Worm (Caenorhabditis elegans) whole organism, L4 larva: ENCODE results near the gene vha-4.
A peak's percentile ranks its signal among the peaks of the same experiment; 100 is the strongest.

Source experiments
- F26F4.8 ChIP-seq: fragments of 200-800 bp; sonication (Bioruptor generic); conservative IDR thresholded peaks from 2 replicates; pipeline ENCODE4 v1.3.6; 2022; ENCODE audit warnings: missing genetic modification characterization, missing compliant biosample characterization
- T20F7.1 ChIP-seq: fragments of 200-800 bp; sonication (Bioruptor generic); optimal IDR thresholded peaks from 2 replicates; lab custom pipeline; 2018; ENCODE audit warnings: mild to moderate bottlenecking, missing genetic modification characterization, missing compliant biosample characterization
- Y75B8A.6 ChIP-seq: fragments of 200-800 bp; sonication (Bioruptor generic); IDR thresholded peaks from 2 replicates; pipeline ENCODE4 v1.3.6; 2022; ENCODE audit warnings: missing genetic modification reagents, missing genetic modification characterization, missing compliant biosample characterization
- aha-1 ChIP-seq: fragments of 150-350 bp; peaks from one replicate; lab custom pipeline; 2014; ENCODE audit warnings: missing biosample characterization, missing genetic modification characterization
- aly-2 ChIP-seq: sonication (generic microtip); optimal IDR thresholded peaks from 2 replicates; lab custom pipeline; 2018; ENCODE audit warnings: missing biosample characterization, missing genetic modification characterization
- arid-1 ChIP-seq: fragments of 200-800 bp; sonication (Bioruptor generic); conservative IDR thresholded peaks from 2 replicates; pipeline ENCODE4 v1.3.6; 2022; ENCODE audit warnings: missing genetic modification reagents, missing genetic modification characterization, missing compliant biosample characterization
- ceh-20 ChIP-seq: fragments of 200-800 bp; sonication (Bioruptor generic); IDR thresholded peaks from 2 replicates; pipeline ENCODE4 v1.3.6; 2022; ENCODE audit warnings: missing genetic modification reagents, missing genetic modification characterization, missing compliant biosample characterization
- ceh-32 ChIP-seq: sonication (generic microtip); optimal IDR thresholded peaks from 2 replicates; lab custom pipeline; 2016; ENCODE audit warnings: mild to moderate bottlenecking, missing genetic modification characterization, missing compliant biosample characterization; ENCODE audit not compliant: poor library complexity
- daf-16 ChIP-seq, 3 experiments: sonication (generic microtip); optimal IDR thresholded peaks; 2 replicates each; lab custom pipeline; 2016 to 2017; ENCODE audit warnings: missing genetic modification characterization in 3 of 3, missing genetic modification reagents in 3 of 3, mild to moderate bottlenecking in 2 of 3, missing compliant biosample characterization in 2 of 3, missing biosample characterization in 1 of 3, moderate library complexity in 1 of 3
- dmd-6 ChIP-seq: fragments of 200-800 bp; sonication (Bioruptor generic); IDR thresholded peaks from 2 replicates; pipeline ENCODE4 v1.3.6; 2022; ENCODE audit warnings: missing genetic modification reagents, missing genetic modification characterization, missing compliant biosample characterization
- dmd-9 ChIP-seq: fragments of 200-800 bp; sonication (Bioruptor generic); IDR thresholded peaks from 2 replicates; pipeline ENCODE4 v1.3.6; 2022; ENCODE audit warnings: missing genetic modification reagents, missing genetic modification characterization, missing compliant biosample characterization
- dpl-1 ChIP-seq: fragments of 150-350 bp; optimal IDR thresholded peaks from 2 replicates; lab custom pipeline; 2014; ENCODE audit warnings: missing biosample characterization, missing genetic modification reagents, missing genetic modification characterization
- duxl-1 ChIP-seq: sonication (generic microtip); optimal IDR thresholded peaks from 2 replicates; lab custom pipeline; 2016; ENCODE audit warnings: mild to moderate bottlenecking, missing genetic modification characterization, moderate library complexity, missing compliant biosample characterization; ENCODE audit not compliant: poor library complexity
- dve-1 ChIP-seq: sonication (generic microtip); optimal IDR thresholded peaks from 2 replicates; lab custom pipeline; 2017; ENCODE audit warnings: antibody characterized with exemption, mild to moderate bottlenecking, missing genetic modification characterization, missing compliant biosample characterization; ENCODE audit not compliant: insufficient read depth
- fkh-10 ChIP-seq: fragments of 150-350 bp; optimal IDR thresholded peaks from 2 replicates; lab custom pipeline; 2014; ENCODE audit warnings: missing biosample characterization, missing genetic modification reagents, missing genetic modification characterization
- hif-1 ChIP-seq, 2 experiments: sonication (generic microtip); optimal IDR thresholded peaks; 2 replicates each; lab custom pipeline; 2016 to 2017; ENCODE audit warnings: missing compliant biosample characterization in 2 of 2, missing genetic modification characterization in 2 of 2, missing genetic modification reagents in 2 of 2, missing genotype in 2 of 2, mild to moderate bottlenecking in 1 of 2
- hlh-30 ChIP-seq: sonication (generic microtip); optimal IDR thresholded peaks from 2 replicates; lab custom pipeline; 2017; ENCODE audit warnings: antibody characterized with exemption, mild to moderate bottlenecking, missing genetic modification characterization, missing compliant biosample characterization; ENCODE audit not compliant: insufficient read depth
- hmg-1.1 ChIP-seq: fragments of 200-800 bp; sonication (Bioruptor generic); IDR thresholded peaks from 2 replicates; pipeline ENCODE4 v1.3.6; 2022; ENCODE audit warnings: missing genetic modification reagents, missing genetic modification characterization, missing compliant biosample characterization
- lsy-2 ChIP-seq, 2 experiments: fragments of 150-350 bp in 1 of 2; sonication (generic microtip) in 1 of 2; optimal IDR thresholded peaks; 2 replicates each; lab custom pipeline; 2014 to 2017; ENCODE audit warnings: missing biosample characterization in 2 of 2, missing genetic modification characterization in 2 of 2
- madf-5 ChIP-seq, 2 experiments: fragments of 200-800 bp; sonication (Bioruptor generic); IDR thresholded peaks; 2 replicates each; pipeline ENCODE4 v1.3.6; 2022; ENCODE audit warnings: missing compliant biosample characterization in 2 of 2, missing genetic modification characterization in 2 of 2
- madf-9 ChIP-seq: fragments of 200-800 bp; sonication (Bioruptor generic); conservative IDR thresholded peaks from 2 replicates; pipeline ENCODE4 v1.3.6; 2022; ENCODE audit warnings: missing genetic modification reagents, missing genetic modification characterization, missing compliant biosample characterization
- mdl-1 ChIP-seq, 2 experiments: fragments of 150-350 bp in 1 of 2; sonication (generic microtip) in 1 of 2; optimal IDR thresholded peaks; 2 replicates each; lab custom pipeline; 2014 to 2017; ENCODE audit warnings: missing biosample characterization in 2 of 2, missing genetic modification characterization in 2 of 2
- mep-1 ChIP-seq: fragments of 150-350 bp; sonication (generic microtip); optimal IDR thresholded peaks from 3 replicates; lab custom pipeline; 2014; ENCODE audit warnings: missing biosample characterization, missing genetic modification characterization
- mes-2 ChIP-seq: sonication (generic microtip); optimal IDR thresholded peaks from 2 replicates; lab custom pipeline; 2016; ENCODE audit warnings: missing genotype, mild to moderate bottlenecking, missing genetic modification characterization, missing compliant biosample characterization; ENCODE audit not compliant: poor library complexity, severe bottlenecking
- nhr-102 ChIP-seq: sonication (generic microtip); optimal IDR thresholded peaks from 2 replicates; lab custom pipeline; 2016; ENCODE audit warnings: mild to moderate bottlenecking, missing genetic modification characterization, moderate library complexity, missing compliant biosample characterization
- nhr-11 ChIP-seq: fragments of 150-350 bp; optimal IDR thresholded peaks from 2 replicates; lab custom pipeline; 2014; ENCODE audit warnings: missing biosample characterization, missing genetic modification characterization
- nhr-111 ChIP-seq: fragments of 200-800 bp; sonication (Bioruptor generic); optimal IDR thresholded peaks from 2 replicates; lab custom pipeline; 2018; ENCODE audit warnings: mild to moderate bottlenecking, missing genetic modification characterization, missing compliant biosample characterization
- nhr-237 ChIP-seq: sonication (generic microtip); optimal IDR thresholded peaks from 2 replicates; lab custom pipeline; 2017; ENCODE audit warnings: missing biosample characterization, missing genetic modification characterization
- nhr-28 ChIP-seq: fragments of 150-350 bp; optimal IDR thresholded peaks from 2 replicates; lab custom pipeline; 2014; ENCODE audit warnings: missing biosample characterization, missing genetic modification characterization
- nhr-6 ChIP-seq: fragments of 150-350 bp; optimal IDR thresholded peaks from 2 replicates; lab custom pipeline; 2014; ENCODE audit warnings: missing biosample characterization, missing genetic modification characterization
- pha-4 ChIP-seq, 2 experiments: fragments of 150-350 bp in 1 of 2; fragments of 200-800 bp in 1 of 2; sonication (Bioruptor generic) in 1 of 2; IDR thresholded peaks in 1 of 2; optimal IDR thresholded peaks in 1 of 2; 2 replicates each; pipeline versions ENCODE4 v1.3.6 to Lab custom; 2014 to 2022; ENCODE audit warnings: missing genetic modification characterization in 2 of 2, missing genetic modification reagents in 2 of 2, missing biosample characterization in 1 of 2, missing compliant biosample characterization in 1 of 2
- php-3 ChIP-seq: fragments of 200-800 bp; sonication (Bioruptor generic); IDR thresholded peaks from 2 replicates; pipeline ENCODE4 v1.3.6; 2022; ENCODE audit warnings: missing genetic modification reagents, missing genetic modification characterization, missing compliant biosample characterization
- rbr-2 ChIP-seq: sonication (generic microtip); optimal IDR thresholded peaks from 2 replicates; lab custom pipeline; 2016; ENCODE audit warnings: missing genotype, missing genetic modification characterization, missing compliant biosample characterization
- set-16 ChIP-seq: fragments of 200-800 bp; sonication (Bioruptor generic); IDR thresholded peaks from 2 replicates; pipeline ENCODE4 v1.3.6; 2022; ENCODE audit warnings: missing genetic modification reagents, missing genetic modification characterization, missing compliant biosample characterization
- unc-130 ChIP-seq: sonication (generic microtip); optimal IDR thresholded peaks from 2 replicates; lab custom pipeline; 2016; ENCODE audit warnings: missing genetic modification reagents, missing genetic modification characterization, missing compliant biosample characterization
- unc-62 ChIP-seq, 3 experiments: fragments of 150-350 bp in 1 of 3; sonication (generic microtip); optimal IDR thresholded peaks in 2 of 3; peaks in 1 of 3; 1 replicate in 1 of 3; 2 replicates in 2 of 3; lab custom pipeline; 2014 to 2017; ENCODE audit warnings: missing biosample characterization in 3 of 3, missing genetic modification characterization in 3 of 3, missing genetic modification reagents in 3 of 3, missing genotype in 1 of 3

vha-4 gene

ce11 chrII:7860221-7860928 is 18.7 kb downstream of the vha-4 start, which contains the start of gene lin-5 (continued):
- TF ChIP-seq dmd-6: no peak
- no peak for TF ChIP-seq nhr-237 (tag; lab: Kevin White, UChicago)
- peak; percentile 67 for TF ChIP-seq mep-1 (tag; lab: Kevin White, UChicago)
- TF ChIP-seq arid-1 (GFP tag; lab: Robert Waterston, UW): no peak; the same call in 1 of the 2 replicates
- no peak for TF ChIP-seq nhr-102 (tag; lab: Kevin White, UChicago)
- TF ChIP-seq nhr-11 (tag; lab: Kevin White, UChicago): peak; percentile 36
- peak; percentile 9 for TF ChIP-seq fkh-10 (GFP tag; lab: Kevin White, UChicago)
- peak; percentile 30; the same call in 1 of the 2 replicates for TF ChIP-seq hmg-1.1 (GFP tag; lab: Robert Waterston, UW)
- no peak for TF ChIP-seq ceh-32 (tag; lab: Kevin White, UChicago)
- TF ChIP-seq Y75B8A.6 (GFP tag; lab: Robert Waterston, UW): no peak
- TF ChIP-seq unc-62 (GFP tag; optimal IDR thresholded peaks at IDR 0.05 in 1 of 2; lab: Kevin White, UChicago): peak in 1 of 2 experiments; percentile 91
- TF ChIP-seq unc-62 (tag; optimal IDR thresholded peaks at IDR 0.05; lab: Kevin White, UChicago): no peak
- TF ChIP-seq aly-2 (tag; lab: Kevin White, UChicago): no peak
- no peak for TF ChIP-seq nhr-111 (GFP tag; lab: Kevin White, UChicago)
- peak; percentile 53 for TF ChIP-seq hlh-30 (tag; lab: Kevin White, UChicago)
- no peak for TF ChIP-seq duxl-1 (tag; lab: Kevin White, UChicago)
- peak; percentile 45 for TF ChIP-seq rbr-2 (tag; lab: Kevin White, UChicago)
- no peak for TF ChIP-seq dmd-9 (GFP tag; lab: Robert Waterston, UW)
- TF ChIP-seq set-16 (GFP tag; lab: Robert Waterston, UW): no peak
- no peak for TF ChIP-seq madf-9 (GFP tag; lab: Robert Waterston, UW)
- TF ChIP-seq pha-4 (GFP tag; IDR thresholded peaks at IDR 0.05; lab: Robert Waterston, UW): no peak
- TF ChIP-seq pha-4 (tag; optimal IDR thresholded peaks at IDR 0.05; lab: Kevin White, UChicago): no peak
- peak; percentile 94 for TF ChIP-seq aha-1
- TF ChIP-seq F26F4.8 (GFP tag; lab: Robert Waterston, UW): no peak
- TF ChIP-seq madf-5 (GFP tag; IDR thresholded peaks at IDR 0.05; lab: Robert Waterston, UW): no peak

ce11 chrII:7858101-7858500 is 21.0 kb downstream of the vha-4 start, which contains the start of gene sds-22:
sds-22 (plus strand) TSS chrII:7858401.
- TF ChIP-seq hlh-30 (tag; lab: Kevin White, UChicago): no peak
- TF ChIP-seq daf-16 (GFP tag; optimal IDR thresholded peaks at IDR 0.05; lab: Kevin White, UChicago): no peak
- TF ChIP-seq daf-16 (tag; optimal IDR thresholded peaks at IDR 0.05; lab: Kevin White, UChicago): no peak
- TF ChIP-seq aha-1: peak; percentile 13
- TF ChIP-seq, all 104 proteins: peak for 1

- TF ChIP-seq dmd-6: no peak
- no peak for TF ChIP-seq unc-62 (GFP tag; optimal IDR thresholded peaks at IDR 0.05 in 1 of 2; lab: Kevin White, UChicago)
- TF ChIP-seq unc-62 (tag; optimal IDR thresholded peaks at IDR 0.05; lab: Kevin White, UChicago): no peak
- no peak for TF ChIP-seq unc-130 (GFP tag; lab: Kevin White, UChicago)
- TF ChIP-seq lsy-2 (tag; optimal IDR thresholded peaks at IDR 0.05; lab: Kevin White, UChicago): peak in 1 of 2 experiments; percentile 66
- TF ChIP-seq hif-1 (tag; optimal IDR thresholded peaks at IDR 0.05; lab: Kevin White, UChicago): peak in 1 of 2 experiments; percentile 66
- TF ChIP-seq dpl-1 (GFP tag; lab: Kevin White, UChicago): peak; percentile 52
- TF ChIP-seq php-3 (GFP tag; lab: Robert Waterston, UW): no peak
- TF ChIP-seq nhr-6 (tag; lab: Kevin White, UChicago): no peak
- peak; percentile 33 for TF ChIP-seq mep-1 (tag; lab: Kevin White, UChicago)
- TF ChIP-seq rbr-2 (tag; lab: Kevin White, UChicago): peak; percentile 28
- TF ChIP-seq mdl-1 (tag; optimal IDR thresholded peaks at IDR 0.05; lab: Kevin White, UChicago): no peak
- TF ChIP-seq hlh-30 (tag; lab: Kevin White, UChicago): peak; percentile 4
- peak; percentile 98 for TF ChIP-seq T20F7.1 (GFP tag; lab: Kevin White, UChicago)
- TF ChIP-seq ceh-20 (GFP tag; lab: Robert Waterston, UW): no peak
- TF ChIP-seq dve-1 (tag; lab: Kevin White, UChicago): peak; percentile 28
- peak; percentile 62 for TF ChIP-seq mes-2
- peak; percentile 26 for TF ChIP-seq nhr-28 (tag; lab: Kevin White, UChicago)
These were observed 21.6 kb downstream of the vha-4 start, which contains the start of the genes cec-3 and T09A5.15 for ce11 chrII:7857485-7858010. cec-3 (minus strand) TSS chrII:7857600. T09A5.15 (plus strand) TSS chrII:7857960.
